Fruit fly (Drosophila melanogaster) S2 (cell line): ENCODE results near the gene S-Lap1.

Source experiments
- CG8478 ChIP-seq: fragments of >200 bp; optimal IDR thresholded peaks from 2 replicates; lab custom pipeline; 2018
- CTCF ChIP-seq, 2 experiments: fragments of >200 bp; optimal IDR thresholded peaks; 2 replicates each; lab custom pipeline; 2018

DNA sequence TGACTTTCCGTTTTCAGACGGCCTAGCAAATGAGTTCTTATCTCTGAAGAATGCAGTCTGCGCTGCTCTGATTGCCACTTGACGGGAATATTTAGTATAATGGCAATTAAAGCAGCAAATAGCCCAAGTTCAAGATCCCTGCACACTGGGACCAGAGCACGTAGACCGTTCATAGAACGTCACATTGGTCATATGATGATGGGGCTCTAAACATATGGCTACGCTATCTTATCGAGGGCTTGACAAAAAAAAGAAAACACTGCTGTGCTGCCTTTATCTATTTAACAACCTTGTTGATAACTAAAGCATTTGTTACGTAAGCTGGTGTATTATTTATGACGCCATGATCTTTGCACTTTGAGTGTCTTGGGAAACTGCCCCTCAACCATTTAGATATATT, 36.3 kb upstream of the S-Lap1 start:
- no peak for TF ChIP-seq CTCF (optimal IDR thresholded peaks at IDR 0.05; lab: Kevin White, UChicago)
- TF ChIP-seq CG8478 (lab: Kevin White, UChicago), result no peak
